Worm (Caenorhabditis elegans) whole organism, young adult: ENCODE results near the gene C48B4.9.

Experiments
- B0019.2 ChIP-seq: fragments of 200-800 bp; sonication (Bioruptor generic); conservative IDR thresholded peaks from 2 replicates; pipeline ENCODE4 v1.3.6; 2022; ENCODE audit warnings: missing genetic modification reagents, missing genetic modification characterization, missing compliant biosample characterization
- C06A6.2 ChIP-seq: fragments of 200-800 bp; sonication (Bioruptor generic); conservative IDR thresholded peaks from 2 replicates; pipeline ENCODE4 v1.3.6; 2022; ENCODE audit warnings: missing genetic modification characterization, missing compliant biosample characterization
- F33H1.4 ChIP-seq: fragments of 200-800 bp; sonication (Bioruptor generic); IDR thresholded peaks from 2 replicates; pipeline ENCODE4 v1.3.6; 2022; ENCODE audit warnings: missing genetic modification reagents, missing genetic modification characterization, missing compliant biosample characterization
- F49E8.2 ChIP-seq: sonication (generic microtip); optimal IDR thresholded peaks from 3 replicates; lab custom pipeline; 2017; ENCODE audit warnings: missing genetic modification characterization, mild to moderate bottlenecking, missing compliant biosample characterization, antibody characterized with exemption, moderate library complexity; ENCODE audit not compliant: insufficient read depth
- F55B11.4 ChIP-seq: sonication (generic microtip); optimal IDR thresholded peaks from 2 replicates; lab custom pipeline; 2016; ENCODE audit warnings: missing compliant biosample characterization, missing genetic modification characterization, borderline replicate concordance; ENCODE audit not compliant: insufficient read depth
- F57A8.1 ChIP-seq: fragments of 200-800 bp; sonication (Bioruptor generic); optimal IDR thresholded peaks from 2 replicates; lab custom pipeline; 2018; ENCODE audit warnings: mild to moderate bottlenecking, missing genetic modification characterization, moderate library complexity, missing compliant biosample characterization
- T07F8.4 ChIP-seq: sonication (generic microtip); optimal IDR thresholded peaks from 2 replicates; lab custom pipeline; 2016; ENCODE audit warnings: mild to moderate bottlenecking, missing genetic modification characterization, moderate library complexity, missing compliant biosample characterization
- aptf-2 ChIP-seq: fragments of 200-800 bp; sonication (Bioruptor generic); conservative IDR thresholded peaks from 2 replicates; pipeline ENCODE4 v1.3.6; 2022; ENCODE audit warnings: missing genetic modification reagents, missing genetic modification characterization, missing compliant biosample characterization
- attf-5 ChIP-seq: fragments of 200-800 bp; sonication (Bioruptor generic); optimal IDR thresholded peaks from 2 replicates; lab custom pipeline; 2018; ENCODE audit warnings: mild to moderate bottlenecking, missing genetic modification characterization, missing compliant biosample characterization
- ccch-3 ChIP-seq: fragments of 200-800 bp; sonication (Bioruptor generic); optimal IDR thresholded peaks from 2 replicates; lab custom pipeline; 2018; ENCODE audit warnings: mild to moderate bottlenecking, missing genetic modification characterization, missing compliant biosample characterization
- cebp-1 ChIP-seq, 2 experiments: fragments of 200-800 bp in 1 of 2; sonication (Bioruptor generic) in 1 of 2; sonication (generic microtip) in 1 of 2; IDR thresholded peaks in 1 of 2; optimal IDR thresholded peaks in 1 of 2; 2 replicates each; pipeline versions ENCODE4 v1.3.6 to Lab custom; 2017 to 2022; ENCODE audit warnings: missing compliant biosample characterization in 2 of 2, missing genetic modification characterization in 2 of 2, mild to moderate bottlenecking in 1 of 2, missing genetic modification reagents in 1 of 2, moderate library complexity in 1 of 2
- ceh-100 ChIP-seq: fragments of 200-800 bp; sonication (Bioruptor generic); IDR thresholded peaks from 2 replicates; pipeline ENCODE4 v1.3.6; 2022; ENCODE audit warnings: missing genetic modification reagents, missing genetic modification characterization, missing compliant biosample characterization
- ceh-40 ChIP-seq: fragments of 200-800 bp; sonication (Bioruptor generic); IDR thresholded peaks from 2 replicates; pipeline ENCODE4 v1.3.6; 2022; ENCODE audit warnings: missing genetic modification characterization, missing compliant biosample characterization
- dox-1 ChIP-seq: fragments of 200-800 bp; sonication (Bioruptor generic); IDR thresholded peaks from 2 replicates; pipeline ENCODE4 v1.3.6; 2022; ENCODE audit warnings: missing genetic modification reagents, missing genetic modification characterization, missing compliant biosample characterization
- efl-1 ChIP-seq: fragments of 150-350 bp; optimal IDR thresholded peaks from 2 replicates; lab custom pipeline; 2014; ENCODE audit warnings: missing biosample characterization, missing genetic modification reagents, missing genetic modification characterization
- ekl-4 ChIP-seq: fragments of 200-800 bp; sonication (Bioruptor generic); IDR thresholded peaks from 2 replicates; pipeline ENCODE4 v1.3.6; 2022; ENCODE audit warnings: missing genetic modification reagents, missing genetic modification characterization, missing compliant biosample characterization
- ets-4 ChIP-seq: fragments of 200-800 bp; sonication (Bioruptor generic); optimal IDR thresholded peaks from 2 replicates; lab custom pipeline; 2018; ENCODE audit warnings: mild to moderate bottlenecking, missing genetic modification characterization, missing compliant biosample characterization
- him-1 ChIP-seq: sonication (generic microtip); optimal IDR thresholded peaks from 2 replicates; lab custom pipeline; 2016; ENCODE audit warnings: missing genotype, missing genetic modification reagents, missing genetic modification characterization, missing compliant biosample characterization
- hrde-1 ChIP-seq: sonication (generic microtip); optimal IDR thresholded peaks from 2 replicates; lab custom pipeline; 2016; ENCODE audit warnings: missing genetic modification characterization, mild to moderate bottlenecking, missing compliant biosample characterization, moderate library complexity, missing genotype, missing genetic modification reagents, borderline replicate concordance
- let-607 ChIP-seq, 2 experiments: fragments of 200-800 bp in 1 of 2; sonication (Bioruptor generic) in 1 of 2; sonication (generic microtip) in 1 of 2; optimal IDR thresholded peaks; 2 replicates each; lab custom pipeline; 2016 to 2018; ENCODE audit warnings: mild to moderate bottlenecking in 2 of 2, missing compliant biosample characterization in 2 of 2, missing genetic modification characterization in 2 of 2, moderate library complexity in 2 of 2, missing genotype in 1 of 2
- lin-35 ChIP-seq, 3 experiments: fragments of 150-350 bp in 2 of 3; sonication (generic microtip) in 1 of 3; optimal IDR thresholded peaks; 2 replicates each; lab custom pipeline; 2014 to 2018; ENCODE audit warnings: missing biosample characterization in 3 of 3, missing genetic modification characterization in 3 of 3, missing genetic modification reagents in 3 of 3
- lin-54 ChIP-seq: fragments of 200-800 bp; sonication (Bioruptor generic); optimal IDR thresholded peaks from 2 replicates; lab custom pipeline; 2018; ENCODE audit warnings: mild to moderate bottlenecking, missing genetic modification characterization, missing compliant biosample characterization
- lsl-1 ChIP-seq: fragments of 200-800 bp; sonication (Bioruptor generic); optimal IDR thresholded peaks from 2 replicates; lab custom pipeline; 2018; ENCODE audit warnings: mild to moderate bottlenecking, missing genetic modification characterization, moderate library complexity, missing compliant biosample characterization
- madf-6 ChIP-seq: fragments of 200-800 bp; sonication (Bioruptor generic); IDR thresholded peaks from 2 replicates; pipeline ENCODE4 v1.3.6; 2022; ENCODE audit warnings: missing genetic modification reagents, missing genetic modification characterization, missing compliant biosample characterization
- madf-8 ChIP-seq: fragments of 200-800 bp; sonication (Bioruptor generic); conservative IDR thresholded peaks from 2 replicates; pipeline ENCODE4 v1.3.6; 2022; ENCODE audit warnings: missing genetic modification reagents, missing genetic modification characterization, missing compliant biosample characterization
- mcd-1 ChIP-seq: fragments of 200-800 bp; sonication (Bioruptor generic); IDR thresholded peaks from 2 replicates; pipeline ENCODE4 v1.3.6; 2022; ENCODE audit warnings: missing genetic modification reagents, missing genetic modification characterization, missing compliant biosample characterization
- mxl-1 ChIP-seq: sonication (generic microtip); optimal IDR thresholded peaks from 2 replicates; lab custom pipeline; 2016; ENCODE audit warnings: missing genetic modification characterization, missing compliant biosample characterization
- nfya-2 ChIP-seq: fragments of 200-800 bp; sonication (Bioruptor generic); IDR thresholded peaks from 2 replicates; pipeline ENCODE4 v1.3.6; 2022; ENCODE audit warnings: missing genetic modification reagents, missing genetic modification characterization, missing compliant biosample characterization
- nfyb-1 ChIP-seq: fragments of 200-800 bp; sonication (Bioruptor generic); IDR thresholded peaks from 2 replicates; pipeline ENCODE4 v1.3.6; 2022; ENCODE audit warnings: missing genetic modification reagents, missing genetic modification characterization, missing compliant biosample characterization
- nhr-27 ChIP-seq: fragments of 200-800 bp; sonication (Bioruptor generic); optimal IDR thresholded peaks from 2 replicates; lab custom pipeline; 2018; ENCODE audit warnings: mild to moderate bottlenecking, missing genetic modification characterization, moderate library complexity, missing compliant biosample characterization
- snpc-1.1 ChIP-seq: sonication (generic microtip); optimal IDR thresholded peaks from 2 replicates; lab custom pipeline; 2017; ENCODE audit warnings: missing genetic modification characterization, mild to moderate bottlenecking, missing compliant biosample characterization, antibody characterized with exemption, moderate library complexity, missing genotype, missing genetic modification reagents; ENCODE audit not compliant: insufficient read depth
- snpc-4 ChIP-seq, 5 experiments: fragments of 150-350 bp in 1 of 5; sonication (generic microtip) in 4 of 5; optimal IDR thresholded peaks; 2 replicates each; lab custom pipeline; 2014 to 2018; ENCODE audit warnings: missing genetic modification characterization in 5 of 5, missing biosample characterization in 3 of 5, antibody characterized with exemption in 2 of 5, mild to moderate bottlenecking in 2 of 5, missing compliant biosample characterization in 2 of 5, missing genotype in 2 of 5, moderate library complexity in 2 of 5, missing genetic modification reagents in 1 of 5
- tbp1 ChIP-seq: fragments of 200-800 bp; sonication (Bioruptor generic); optimal IDR thresholded peaks from 2 replicates; lab custom pipeline; 2018; ENCODE audit warnings: mild to moderate bottlenecking, missing genetic modification characterization, missing compliant biosample characterization
- tbx-9 ChIP-seq: sonication (generic microtip); optimal IDR thresholded peaks from 2 replicates; lab custom pipeline; 2016; ENCODE audit warnings: borderline replicate concordance, missing genetic modification characterization, inconsistent platforms, missing compliant biosample characterization
- xnd-1 ChIP-seq: sonication (generic microtip); optimal IDR thresholded peaks from 2 replicates; lab custom pipeline; 2016; ENCODE audit warnings: missing genotype, missing genetic modification reagents, missing genetic modification characterization, missing compliant biosample characterization
- ztf-3 ChIP-seq: fragments of 200-800 bp; sonication (Bioruptor generic); optimal IDR thresholded peaks from 2 replicates; lab custom pipeline; 2018; ENCODE audit warnings: mild to moderate bottlenecking, missing genetic modification characterization, missing compliant biosample characterization
- ztf-6 ChIP-seq: fragments of 200-800 bp; sonication (Bioruptor generic); IDR thresholded peaks from 2 replicates; pipeline ENCODE4 v1.3.6; 2022; ENCODE audit warnings: missing genetic modification reagents, missing genetic modification characterization, missing compliant biosample characterization

C48B4.9 gene

ce11 chrIII:9580039-9580891 is 17.1 kb upstream of the C48B4.9 start, which contains the start of gene ced-7:
ced-7 (minus strand) TSS chrIII:9580089.
- TF ChIP-seq cebp-1 (GFP tag; IDR thresholded peaks at IDR 0.05; lab: Robert Waterston, UW) = no peak
- TF ChIP-seq cebp-1 (tag; optimal IDR thresholded peaks at IDR 0.05; lab: Kevin White, UChicago) = peak; percentile 82
- TF ChIP-seq attf-5 (GFP tag; lab: Kevin White, UChicago) = peak; percentile 18
- TF ChIP-seq snpc-4 (GFP tag; optimal IDR thresholded peaks at IDR 0.05; lab: Kevin White, UChicago) = no peak
- no peak for TF ChIP-seq snpc-4 (tag; optimal IDR thresholded peaks at IDR 0.05; lab: Kevin White, UChicago)
- TF ChIP-seq ccch-3 = no peak

- peak; percentile 73 to 95 for TF ChIP-seq let-607 (tag; optimal IDR thresholded peaks at IDR 0.05; lab: Kevin White, UChicago)
- TF ChIP-seq ccch-3 = no peak
- no peak for TF ChIP-seq ekl-4
- TF ChIP-seq nfya-2 = peak; percentile 98
- TF ChIP-seq mcd-1 (GFP tag; lab: Robert Waterston, UW) = 0 out of 2 replicates have a peak, but pooled peaks have one; percentile 12
- TF ChIP-seq efl-1 (GFP tag; lab: Kevin White, UChicago) = peak; percentile 50
- TF ChIP-seq lin-35 (GFP tag; optimal IDR thresholded peaks at IDR 0.05; lab: Kevin White, UChicago) = peak in 1 of 3 experiments; percentile 26
- no peak for TF ChIP-seq lsl-1 (GFP tag; lab: Kevin White, UChicago)
- peak; percentile 99 for TF ChIP-seq nfyb-1 (GFP tag; lab: Robert Waterston, UW)
- TF ChIP-seq lin-54 (GFP tag; lab: Kevin White, UChicago) = peak; percentile 28
- TF ChIP-seq, all 124 proteins: peak for 7
These were observed 7.7 kb upstream of the C48B4.9 start for ce11 chrIII:9570869-9571268.

- TF ChIP-seq him-1 (tag; lab: Kevin White, UChicago) (no peak), mcd-1 (GFP tag; lab: Robert Waterston, UW) (no peak), C06A6.2 (GFP tag; lab: Robert Waterston, UW) (no peak), F57A8.1 (no peak), snpc-1.1 (tag; lab: Kevin White, UChicago) (no peak), ztf-6 (no peak), T07F8.4 (tag; lab: Kevin White, UChicago) (no peak)
These were observed 5.3 kb upstream of the C48B4.9 start, which contains the start of gene C48B4.13 for ce11 chrIII:9568451-9568850. C48B4.13 (plus strand) TSS chrIII:9568751.

- TF ChIP-seq ets-4 (GFP tag; lab: Kevin White, UChicago) (no peak), dox-1 (GFP tag; lab: Robert Waterston, UW) (0 out of 2 replicates have a peak, but pooled peaks have one; percentile 20), tbp1 (GFP tag; lab: Kevin White, UChicago) (no peak), F49E8.2 (tag; lab: Kevin White, UChicago) (peak; percentile 25), xnd-1 (tag; lab: Kevin White, UChicago) (peak; percentile 68), hrde-1 (no peak), madf-6 (GFP tag; lab: Robert Waterston, UW) (peak; percentile 82), aptf-2 (GFP tag; lab: Robert Waterston, UW) (no peak), tbx-9 (tag; lab: Kevin White, UChicago) (no peak), F55B11.4 (tag; lab: Kevin White, UChicago) (no peak), ztf-3 (GFP tag; lab: Kevin White, UChicago) (no peak), nhr-27 (tag; lab: Kevin White, UChicago) (no peak), cebp-1 (GFP tag; IDR thresholded peaks at IDR 0.05; lab: Robert Waterston, UW) (no peak), cebp-1 (tag; optimal IDR thresholded peaks at IDR 0.05; lab: Kevin White, UChicago) (no peak), F33H1.4 (peak; percentile 87), madf-8 (GFP tag; lab: Robert Waterston, UW) (peak; percentile 61), him-1 (tag; lab: Kevin White, UChicago) (peak; percentile 48), mxl-1 (tag; lab: Kevin White, UChicago) (no peak), lin-35 (GFP tag; optimal IDR thresholded peaks at IDR 0.05; lab: Kevin White, UChicago) (no peak), ceh-100 (GFP tag; lab: Robert Waterston, UW) (no peak), lsl-1 (GFP tag; lab: Kevin White, UChicago) (peak; percentile 93), ceh-40 (GFP tag; lab: Robert Waterston, UW) (no peak), efl-1 (GFP tag; lab: Kevin White, UChicago) (peak; percentile 12), B0019.2 (GFP tag; lab: Robert Waterston, UW) (no peak)
These were observed 2.8 kb upstream of the C48B4.9 start, which contains the start of gene C48B4.11 for ce11 chrIII:9565973-9566372. C48B4.11 (minus strand) TSS chrIII:9566115.
